Fruit fly (Drosophila melanogaster) whole organism: ENCODE results near the gene Vajk2.

Experiments
- CG8478 ChIP-seq: fragments of >200 bp; optimal IDR thresholded peaks from 2 replicates; lab custom pipeline; 2018; ENCODE audit warnings: inconsistent platforms
- Dll ChIP-seq: fragments of >200 bp; optimal IDR thresholded peaks from 2 replicates; lab custom pipeline; 2017
- EcR ChIP-seq, 2 experiments: fragments of >200 bp; optimal IDR thresholded peaks; 2 replicates each; lab custom pipeline; 2017; ENCODE audit warnings: missing biosample characterization in 2 of 2, missing genetic modification characterization in 2 of 2, missing genetic modification reagents in 2 of 2
- pan ChIP-seq: fragments of >200 bp; optimal IDR thresholded peaks from 2 replicates; lab custom pipeline; 2017
- psq ChIP-seq: fragments of >200 bp; optimal IDR thresholded peaks from 2 replicates; lab custom pipeline; 2017
- usp ChIP-seq: fragments of >200 bp; optimal IDR thresholded peaks from 2 replicates; lab custom pipeline; 2017; ENCODE audit warnings: missing biosample characterization, missing genetic modification characterization, mixed read lengths

Gene Vajk2

DNA sequence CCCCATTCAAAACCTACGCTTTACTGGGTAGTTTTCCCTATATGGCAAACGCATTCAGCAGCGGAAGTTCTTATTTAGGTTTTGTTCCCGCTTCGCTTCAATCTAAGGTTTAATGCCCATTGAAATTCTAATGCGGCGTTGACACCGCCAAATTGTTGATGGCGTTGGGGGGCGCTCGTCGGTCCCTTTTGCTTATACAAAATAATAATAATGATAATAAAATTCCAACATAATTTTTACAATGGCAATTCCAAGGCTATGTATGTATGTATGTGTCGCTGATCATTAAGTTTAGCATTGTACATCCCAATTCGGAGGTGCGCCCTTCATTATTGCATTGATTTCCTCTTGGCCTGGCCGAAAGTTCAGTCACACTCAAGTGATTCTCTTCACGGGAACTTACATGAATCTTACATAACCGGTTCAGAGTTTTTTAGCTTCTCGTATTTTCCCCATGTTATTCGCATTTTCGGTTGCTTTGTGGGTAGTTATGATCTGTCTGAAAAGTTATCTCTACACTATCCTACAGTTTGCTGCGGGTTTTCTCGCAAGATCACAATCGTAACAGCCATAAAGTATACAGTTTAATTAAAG, 50.3 kb downstream of the Vajk2 start:
- TF ChIP-seq Dll (lab: Kevin White, UChicago) (no peak), psq (no peak), CG8478 (no peak), EcR (GFP tag; optimal IDR thresholded peaks at IDR 0.05; lab: Kevin White, UChicago) (no peak), usp (GFP tag; lab: Kevin White, UChicago) (no peak), pan (no peak)
